Worm (Caenorhabditis elegans): ENCODE results near the gene Y39B6A.34.

DNA sequence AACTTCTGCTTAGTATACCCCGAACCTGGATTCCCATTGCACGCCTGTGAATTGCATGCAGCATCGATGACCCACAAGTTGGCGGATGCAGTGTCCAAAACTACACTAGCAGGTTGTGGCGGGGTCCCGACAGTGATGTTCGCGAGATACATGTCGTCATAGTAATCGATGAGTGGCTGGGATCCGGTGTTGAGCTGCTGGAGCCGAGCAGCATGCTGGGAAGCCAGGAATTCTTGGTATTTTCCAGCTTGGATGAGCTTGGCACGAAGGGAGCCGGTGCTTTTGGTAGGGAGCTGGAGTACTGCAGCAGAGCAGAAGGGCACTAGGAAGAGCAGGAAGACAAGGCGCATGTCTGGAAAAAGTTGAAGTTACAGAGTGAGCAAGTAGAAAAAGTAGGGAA, 41.4 kb downstream of the Y39B6A.34 start, which contains the start of gene asp-16:
- TF ChIP-seq ama-1 (optimal IDR thresholded peaks at IDR 0.05), result no peak
- TF ChIP-seq hnd-1 (tag; optimal IDR thresholded peaks at IDR 0.05), result no peak
- no peak for TF ChIP-seq ceh-13 (GFP tag; optimal IDR thresholded peaks at IDR 0.05)
- TF ChIP-seq tra-4 (tag; optimal IDR thresholded peaks at IDR 0.05), result no peak

All from whole organism, early embryonic.